Worm (Caenorhabditis elegans) whole organism, L4 larva: ENCODE results near the gene D1054.1.

Source experiments
- F49E8.2 ChIP-seq: sonication (generic microtip); optimal IDR thresholded peaks from 2 replicates; lab custom pipeline; 2016; ENCODE audit warnings: missing compliant biosample characterization, mild to moderate bottlenecking, missing genetic modification characterization, borderline replicate concordance
- Y75B8A.6 ChIP-seq: fragments of 200-800 bp; sonication (Bioruptor generic); IDR thresholded peaks from 2 replicates; pipeline ENCODE4 v1.3.6; 2022; ENCODE audit warnings: missing genetic modification reagents, missing genetic modification characterization, missing compliant biosample characterization
- aha-1 ChIP-seq: fragments of 150-350 bp; peaks from one replicate; lab custom pipeline; 2014; ENCODE audit warnings: missing biosample characterization, missing genetic modification characterization
- fkh-10 ChIP-seq: fragments of 150-350 bp; optimal IDR thresholded peaks from 2 replicates; lab custom pipeline; 2014; ENCODE audit warnings: missing biosample characterization, missing genetic modification reagents, missing genetic modification characterization
- hlh-11 ChIP-seq: fragments of 200-800 bp; sonication (Bioruptor generic); optimal IDR thresholded peaks from 2 replicates; lab custom pipeline; 2018; ENCODE audit warnings: mild to moderate bottlenecking, missing genetic modification characterization, missing compliant biosample characterization
- hlh-30 ChIP-seq: sonication (generic microtip); optimal IDR thresholded peaks from 2 replicates; lab custom pipeline; 2017; ENCODE audit warnings: antibody characterized with exemption, mild to moderate bottlenecking, missing genetic modification characterization, missing compliant biosample characterization; ENCODE audit not compliant: insufficient read depth
- lin-38 ChIP-seq: fragments of 200-800 bp; sonication (Bioruptor generic); IDR thresholded peaks from 2 replicates; pipeline ENCODE4 v1.3.6; 2022; ENCODE audit warnings: missing genetic modification reagents, missing genetic modification characterization, missing compliant biosample characterization
- lir-3 ChIP-seq: sonication (generic microtip); optimal IDR thresholded peaks from 2 replicates; lab custom pipeline; 2016; ENCODE audit warnings: mild to moderate bottlenecking, missing genetic modification characterization, missing compliant biosample characterization
- nhr-77 ChIP-seq: fragments of 150-350 bp; optimal IDR thresholded peaks from 2 replicates; lab custom pipeline; 2014; ENCODE audit warnings: missing biosample characterization, missing genetic modification characterization
- pqm-1 ChIP-seq: sonication (generic microtip); optimal IDR thresholded peaks from 2 replicates; lab custom pipeline; 2017; ENCODE audit warnings: missing biosample characterization, missing genetic modification characterization
- snpc-4 ChIP-seq: fragments of 150-350 bp; optimal IDR thresholded peaks from 2 replicates; lab custom pipeline; 2014; ENCODE audit warnings: missing biosample characterization, missing genetic modification characterization
- zfp-2 ChIP-seq: sonication (generic microtip); optimal IDR thresholded peaks from 2 replicates; lab custom pipeline; 2016; ENCODE audit warnings: mild to moderate bottlenecking, missing genetic modification characterization, missing compliant biosample characterization

- TF ChIP-seq hlh-11 (tag; lab: Kevin White, UChicago) (no peak), lin-38 (GFP tag; lab: Robert Waterston, UW) (no peak), pqm-1 (tag; lab: Kevin White, UChicago) (no peak), nhr-77 (no peak), aha-1 (tag; lab: Kevin White, UChicago) (no peak), snpc-4 (tag; lab: Kevin White, UChicago) (no peak), zfp-2 (tag; lab: Kevin White, UChicago) (no peak), F49E8.2 (tag; lab: Kevin White, UChicago) (no peak), hlh-30 (tag; lab: Kevin White, UChicago) (no peak), Y75B8A.6 (GFP tag; lab: Robert Waterston, UW) (no peak), fkh-10 (GFP tag; lab: Kevin White, UChicago) (no peak), lir-3 (no peak)
Observed at ce11 chrV:10723583-10723982, 46.4 kb downstream of the D1054.1 start.
